Fruit fly (Drosophila melanogaster) whole organism, embryonic: ENCODE results near the gene CG32271.
A peak's percentile ranks its signal among the peaks of the same experiment; 100 is the strongest.

Source experiments
- Aef1 ChIP-seq: fragments of 200-800 bp; sonication (Bioruptor generic); IDR thresholded peaks from 3 replicates; pipeline ENCODE4 v1.3.6; 2022; ENCODE audit warnings: missing biosample characterization, missing genetic modification characterization
- CG1024 ChIP-seq: fragments of 200-800 bp; sonication (Bioruptor generic); IDR thresholded peaks from 2 replicates; pipeline ENCODE4 v1.3.6; 2022; ENCODE audit warnings: missing biosample characterization, missing genetic modification characterization
- CG10543 ChIP-seq: fragments of 200-800 bp; sonication (Bioruptor generic); optimal IDR thresholded peaks from 3 replicates; lab custom pipeline; 2017; ENCODE audit warnings: missing biosample characterization, mild to moderate bottlenecking, missing genetic modification characterization, moderate library complexity
- CG10565 ChIP-seq: fragments of 200-800 bp; sonication (Bioruptor generic); optimal IDR thresholded peaks from 3 replicates; lab custom pipeline; 2016; ENCODE audit warnings: missing biosample characterization, mild to moderate bottlenecking, missing genetic modification characterization
- CG12219 ChIP-seq: fragments of 200-800 bp; sonication (Bioruptor generic); optimal IDR thresholded peaks from 3 replicates; lab custom pipeline; 2018; ENCODE audit warnings: missing biosample characterization, mild to moderate bottlenecking, missing genetic modification characterization
- CG12236 ChIP-seq: fragments of 200-800 bp; sonication (Bioruptor generic); optimal IDR thresholded peaks from 2 replicates; lab custom pipeline; 2016; ENCODE audit warnings: missing biosample characterization, missing genetic modification characterization
- CG1233 ChIP-seq: fragments of 200-800 bp; sonication (Bioruptor generic); optimal IDR thresholded peaks from 4 replicates; lab custom pipeline; 2018; ENCODE audit warnings: missing biosample characterization, mild to moderate bottlenecking, missing genetic modification characterization
- CG14965 ChIP-seq: fragments of 200-800 bp; sonication (Bioruptor generic); optimal IDR thresholded peaks from 2 replicates; lab custom pipeline; 2016; ENCODE audit warnings: missing biosample characterization, missing genetic modification characterization, borderline replicate concordance
- CG34376 ChIP-seq: fragments of 200-800 bp; sonication (Bioruptor generic); optimal IDR thresholded peaks from 2 replicates; lab custom pipeline; 2018; ENCODE audit warnings: missing biosample characterization, mild to moderate bottlenecking, missing genetic modification characterization
- CG4328 ChIP-seq: fragments of 200-800 bp; sonication (Bioruptor generic); optimal IDR thresholded peaks from 3 replicates; lab custom pipeline; 2017; ENCODE audit warnings: missing biosample characterization, missing genetic modification reagents, missing genetic modification characterization
- CG4617 ChIP-seq: fragments of 200-800 bp; sonication (Bioruptor generic); optimal IDR thresholded peaks from 3 replicates; lab custom pipeline; 2016; ENCODE audit warnings: missing biosample characterization, missing genetic modification characterization, borderline replicate concordance
- CG6175 ChIP-seq: fragments of 200-800 bp; sonication (Bioruptor generic); IDR thresholded peaks from 3 replicates; pipeline ENCODE4 v1.3.6; 2022; ENCODE audit warnings: missing biosample characterization, missing genetic modification characterization
- CG7786 ChIP-seq: fragments of 200-800 bp; sonication (Bioruptor generic); optimal IDR thresholded peaks from 2 replicates; lab custom pipeline; 2016; ENCODE audit warnings: missing biosample characterization, missing genetic modification characterization
- CG8388 ChIP-seq: fragments of 200-800 bp; sonication (Bioruptor generic); optimal IDR thresholded peaks from 2 replicates; lab custom pipeline; 2019; ENCODE audit warnings: missing biosample characterization, mild to moderate bottlenecking, missing genetic modification characterization, moderate library complexity
- CG9609 ChIP-seq: fragments of 200-800 bp; sonication (Bioruptor generic); optimal IDR thresholded peaks from 3 replicates; lab custom pipeline; 2016; ENCODE audit warnings: missing biosample characterization, missing genetic modification characterization
- CG9876 ChIP-seq: fragments of 200-800 bp; sonication (Bioruptor generic); optimal IDR thresholded peaks from 2 replicates; lab custom pipeline; 2016; ENCODE audit warnings: missing biosample characterization, missing genetic modification characterization
- CG9932 ChIP-seq: fragments of 200-800 bp; sonication (Bioruptor generic); IDR thresholded peaks from 2 replicates; pipeline ENCODE4 v1.3.6; 2022; ENCODE audit warnings: missing biosample characterization, missing genetic modification characterization
- D ChIP-seq, 2 experiments: fragments of 200-800 bp in 1 of 2; fragments of >200 bp in 1 of 2; sonication (Bioruptor generic) in 1 of 2; optimal IDR thresholded peaks; 2 replicates in 1 of 2; 3 replicates in 1 of 2; lab custom pipeline; 2017; ENCODE audit warnings: mild to moderate bottlenecking in 1 of 2, missing biosample characterization in 1 of 2, missing genetic modification characterization in 1 of 2, missing genetic modification reagents in 1 of 2
- Doc2 ChIP-seq: fragments of 200-800 bp; sonication (Bioruptor generic); IDR thresholded peaks from 2 replicates; pipeline ENCODE4 v1.3.6; 2022; ENCODE audit warnings: missing biosample characterization, missing genetic modification characterization
- ERR ChIP-seq: fragments of 200-800 bp; sonication (Bioruptor generic); optimal IDR thresholded peaks from 2 replicates; lab custom pipeline; 2016; ENCODE audit warnings: missing biosample characterization, missing genetic modification characterization
- HmgZ ChIP-seq: fragments of 200-800 bp; sonication (Bioruptor generic); optimal IDR thresholded peaks from 2 replicates; lab custom pipeline; 2018; ENCODE audit warnings: missing biosample characterization, mild to moderate bottlenecking, missing genetic modification characterization
- MBD-R2 ChIP-seq: fragments of 200-800 bp; sonication (Bioruptor generic); IDR thresholded peaks from 2 replicates; pipeline ENCODE4 v1.3.6; 2022; ENCODE audit warnings: missing biosample characterization, missing genetic modification characterization
- Meics ChIP-seq: fragments of 200-800 bp; sonication (Bioruptor generic); optimal IDR thresholded peaks from 2 replicates; lab custom pipeline; 2017; ENCODE audit warnings: missing biosample characterization, mild to moderate bottlenecking, missing genetic modification characterization
- Mes4 ChIP-seq: fragments of 200-800 bp; sonication (Bioruptor generic); optimal IDR thresholded peaks from 2 replicates; lab custom pipeline; 2016; ENCODE audit warnings: missing biosample characterization, missing genetic modification characterization
- Nf-YA ChIP-seq: fragments of 200-800 bp; sonication (Bioruptor generic); IDR thresholded peaks from 2 replicates; pipeline ENCODE4 v1.3.6; 2022; ENCODE audit warnings: missing biosample characterization, missing genetic modification characterization
- Oli ChIP-seq: fragments of 200-800 bp; sonication (Bioruptor generic); optimal IDR thresholded peaks from 2 replicates; lab custom pipeline; 2018; ENCODE audit warnings: missing biosample characterization, mild to moderate bottlenecking, missing genetic modification characterization, moderate library complexity
- Sin3A ChIP-seq: fragments of >200 bp; optimal IDR thresholded peaks from 2 replicates; lab custom pipeline; 2018
- Sry-δ ChIP-seq: fragments of 200-800 bp; sonication (Bioruptor generic); optimal IDR thresholded peaks from 2 replicates; lab custom pipeline; 2016; ENCODE audit warnings: missing biosample characterization, missing genetic modification characterization
- abd-A ChIP-seq: fragments of 200-800 bp; sonication (Bioruptor generic); optimal IDR thresholded peaks from 3 replicates; lab custom pipeline; 2019; ENCODE audit warnings: missing biosample characterization, mild to moderate bottlenecking, missing genetic modification characterization, moderate library complexity
- ara ChIP-seq: fragments of 200-800 bp; sonication (Bioruptor generic); IDR thresholded peaks from 2 replicates; pipeline ENCODE4 v1.3.6; 2022; ENCODE audit warnings: missing biosample characterization, missing genetic modification characterization
- az2 ChIP-seq: fragments of 200-800 bp; sonication (Bioruptor generic); optimal IDR thresholded peaks from 3 replicates; lab custom pipeline; 2016; ENCODE audit warnings: missing biosample characterization, missing genetic modification characterization
- cas ChIP-seq: fragments of 200-800 bp; sonication (Bioruptor generic); IDR thresholded peaks from 2 replicates; pipeline ENCODE4 v1.3.6; 2022; ENCODE audit warnings: missing biosample characterization, missing genetic modification characterization
- cato ChIP-seq: fragments of 200-800 bp; sonication (Bioruptor generic); optimal IDR thresholded peaks from 2 replicates; lab custom pipeline; 2016; ENCODE audit warnings: missing biosample characterization, missing genetic modification characterization, borderline replicate concordance
- croc ChIP-seq: fragments of 200-800 bp; sonication (Bioruptor generic); conservative IDR thresholded peaks from 3 replicates; pipeline ENCODE4 v1.3.6; 2022; ENCODE audit warnings: missing biosample characterization, missing genetic modification characterization
- emc ChIP-seq: fragments of 200-800 bp; sonication (Bioruptor generic); optimal IDR thresholded peaks from 2 replicates; lab custom pipeline; 2016; ENCODE audit warnings: missing biosample characterization, missing genetic modification characterization
- en ChIP-seq: fragments of 200-800 bp; sonication (Bioruptor generic); optimal IDR thresholded peaks from 2 replicates; lab custom pipeline; 2016; ENCODE audit warnings: missing biosample characterization, missing genetic modification characterization
- fu2 ChIP-seq: fragments of 200-800 bp; sonication (Bioruptor generic); optimal IDR thresholded peaks from 2 replicates; lab custom pipeline; 2016; ENCODE audit warnings: missing biosample characterization, missing genetic modification characterization
- gsb ChIP-seq: fragments of 200-800 bp; sonication (Bioruptor generic); IDR thresholded peaks from 2 replicates; pipeline ENCODE4 v1.3.6; 2022; ENCODE audit warnings: missing biosample characterization, missing genetic modification characterization
- ham ChIP-seq: fragments of 200-800 bp; sonication (Bioruptor generic); IDR thresholded peaks from 2 replicates; pipeline ENCODE4 v1.3.6; 2022; ENCODE audit warnings: missing biosample characterization, missing genetic modification characterization
- hth ChIP-seq: fragments of >200 bp; optimal IDR thresholded peaks from 2 replicates; lab custom pipeline; 2017; ENCODE audit warnings: inconsistent platforms
- lab ChIP-seq: fragments of 200-800 bp; sonication (Bioruptor generic); optimal IDR thresholded peaks from 3 replicates; lab custom pipeline; 2017; ENCODE audit warnings: missing biosample characterization, missing genetic modification characterization, mild to moderate bottlenecking, moderate library complexity, missing genetic modification reagents
- lbe ChIP-seq: fragments of 200-800 bp; sonication (Bioruptor generic); optimal IDR thresholded peaks from 2 replicates; lab custom pipeline; 2016; ENCODE audit warnings: missing biosample characterization, mild to moderate bottlenecking, missing genetic modification characterization
- lilli ChIP-seq: fragments of 200-800 bp; sonication (Bioruptor generic); optimal IDR thresholded peaks from 3 replicates; lab custom pipeline; 2016; ENCODE audit warnings: missing biosample characterization, missing genetic modification characterization
- mirr ChIP-seq: fragments of 200-800 bp; sonication (Bioruptor generic); optimal IDR thresholded peaks from 3 replicates; lab custom pipeline; 2018; ENCODE audit warnings: missing biosample characterization, mild to moderate bottlenecking, missing genetic modification characterization
- nerfin-2 ChIP-seq: fragments of 200-800 bp; sonication (Bioruptor generic); IDR thresholded peaks from 2 replicates; pipeline ENCODE4 v1.3.6; 2022; ENCODE audit warnings: missing biosample characterization, missing genetic modification characterization; ENCODE audit not compliant: partially characterized antibody
- peb ChIP-seq: fragments of 200-800 bp; sonication (Bioruptor generic); IDR thresholded peaks from 2 replicates; pipeline ENCODE4 v1.3.6; 2022; ENCODE audit warnings: missing biosample characterization, missing genetic modification characterization
- tap ChIP-seq: fragments of 200-800 bp; optimal IDR thresholded peaks from 3 replicates; lab custom pipeline; 2019; ENCODE audit warnings: missing biosample characterization, mild to moderate bottlenecking, missing genetic modification characterization, moderate library complexity
- tin ChIP-seq: fragments of 200-800 bp; sonication (Bioruptor generic); optimal IDR thresholded peaks from 3 replicates; lab custom pipeline; 2016; ENCODE audit warnings: missing biosample characterization, missing genetic modification characterization
- vvl ChIP-seq: fragments of 200-800 bp; sonication (Bioruptor generic); IDR thresholded peaks from 2 replicates; pipeline ENCODE4 v1.3.6; 2022; ENCODE audit warnings: missing biosample characterization, missing genetic modification characterization
- zen ChIP-seq: fragments of 200-800 bp; sonication (Bioruptor generic); optimal IDR thresholded peaks from 3 replicates; lab custom pipeline; 2018; ENCODE audit warnings: missing biosample characterization, mild to moderate bottlenecking, missing genetic modification characterization, moderate library complexity
- zfh2 ChIP-seq: fragments of 200-800 bp; sonication (Bioruptor generic); optimal IDR thresholded peaks from 2 replicates; lab custom pipeline; 2016; ENCODE audit warnings: missing biosample characterization, missing genetic modification characterization

CG32271 gene

DNA sequence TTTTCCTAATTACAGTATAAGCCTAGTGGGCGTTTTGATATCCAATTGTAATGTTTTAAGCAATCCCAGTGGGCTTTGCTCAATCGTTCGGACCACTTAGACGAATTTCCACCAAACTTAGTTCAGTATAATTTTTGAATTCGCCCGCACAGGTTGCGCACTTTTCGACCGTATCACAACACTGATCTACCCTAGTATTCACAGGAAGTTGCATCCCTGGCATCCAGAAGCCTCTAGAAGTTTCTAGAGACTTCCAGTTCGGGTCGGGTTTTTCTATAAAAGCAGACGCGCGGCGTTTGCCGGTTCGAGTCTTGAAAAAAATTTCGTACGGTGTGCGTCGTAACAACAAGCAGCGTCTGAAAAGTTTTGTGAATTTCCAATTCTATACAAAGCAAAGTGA lies 10.1 kb downstream of the CG32271 start, which contains the start of gene Hsp83 (continued):
- TF ChIP-seq zen (tag; lab: Kevin White, UChicago) (peak; percentile 66), CG4328 (GFP tag; lab: Kevin White, UChicago) (peak; percentile 99), nerfin-2 (no peak), MBD-R2 (GFP tag; lab: Robert Waterston, UW) (peak; percentile 55; the same call in 1 of the 2 replicates), CG1024 (GFP tag; lab: Robert Waterston, UW) (peak; percentile 92), CG14965 (peak; percentile 93), CG34376 (GFP tag; lab: Kevin White, UChicago) (peak; percentile 100), CG7786 (GFP tag; lab: Kevin White, UChicago) (peak; percentile 89), az2 (peak; percentile 83), CG9932 (peak; percentile 84), abd-A (tag; lab: Kevin White, UChicago) (no peak), cato (GFP tag; lab: Kevin White, UChicago) (peak; percentile 66), croc (peak; percentile 46), Sry-δ (GFP tag; lab: Kevin White, UChicago) (no peak), ara (GFP tag; lab: Robert Waterston, UW) (peak; percentile 89), CG4617 (GFP tag; lab: Kevin White, UChicago) (peak; percentile 58), D (optimal IDR thresholded peaks at IDR 0.05; lab: Kevin White, UChicago) (no peak), D (GFP tag; optimal IDR thresholded peaks at IDR 0.05; lab: Kevin White, UChicago) (peak; percentile 95), peb (GFP tag; lab: Robert Waterston, UW) (0 out of 2 replicates have a peak, but pooled peaks have one; percentile 62), CG12219 (GFP tag; lab: Kevin White, UChicago) (peak; percentile 97), Nf-YA (GFP tag; lab: Robert Waterston, UW) (peak; percentile 92), ham (GFP tag; lab: Robert Waterston, UW) (peak; percentile 45; the same call in 1 of the 2 replicates), lbe (GFP tag; lab: Kevin White, UChicago) (peak; percentile 95), CG8388 (GFP tag; lab: Kevin White, UChicago) (peak; percentile 89), cas (GFP tag; lab: Robert Waterston, UW) (peak; percentile 81; the same call in 1 of the 2 replicates), CG10543 (GFP tag; lab: Kevin White, UChicago) (peak; percentile 100), en (GFP tag; lab: Kevin White, UChicago) (peak; percentile 91), CG12236 (GFP tag; lab: Kevin White, UChicago) (peak; percentile 88), Meics (GFP tag; lab: Kevin White, UChicago) (peak; percentile 99), Oli (peak; percentile 86), zfh2 (peak; percentile 81), Aef1 (GFP tag; lab: Robert Waterston, UW) (peak; percentile 65), lilli (GFP tag; lab: Kevin White, UChicago) (peak; percentile 88), CG9609 (peak; percentile 88), CG6175 (GFP tag; lab: Robert Waterston, UW) (peak; percentile 90), vvl (peak; percentile 97), mirr (GFP tag; lab: Kevin White, UChicago) (peak; percentile 100), CG1233 (GFP tag; lab: Kevin White, UChicago) (peak; percentile 98), tap (tag; lab: Kevin White, UChicago) (peak; percentile 92), CG9876 (GFP tag; lab: Kevin White, UChicago) (peak; percentile 89), fu2 (GFP tag; lab: Kevin White, UChicago) (peak; percentile 86), tin (GFP tag; lab: Kevin White, UChicago) (peak; percentile 88), CG10565 (peak; percentile 60), ERR (GFP tag; lab: Kevin White, UChicago) (peak; percentile 84), HmgZ (tag; lab: Kevin White, UChicago) (peak; percentile 97), hth (no peak), lab (peak; percentile 100), emc (peak; percentile 90), gsb (GFP tag; lab: Robert Waterston, UW) (peak; percentile 83), Doc2 (0 out of 2 replicates have a peak, but pooled peaks have one; percentile 33), Sin3A (lab: Kevin White, UChicago) (no peak), Mes4 (GFP tag; lab: Kevin White, UChicago) (peak; percentile 97)
